Fruit fly (Drosophila melanogaster) whole organism, embryonic: ENCODE data around the gene CG9522.

Experiments
- Bdp1 ChIP-seq: fragments of 200-800 bp; sonication (Bioruptor generic); optimal IDR thresholded peaks from 3 replicates; lab custom pipeline; 2016; ENCODE audit warnings: missing biosample characterization, missing genetic modification characterization
- CG15269 ChIP-seq: fragments of 200-800 bp; sonication (Bioruptor generic); optimal IDR thresholded peaks from 2 replicates; lab custom pipeline; 2018; ENCODE audit warnings: missing biosample characterization, mild to moderate bottlenecking, missing genetic modification characterization, moderate library complexity
- CG2129 ChIP-seq: fragments of 200-800 bp; sonication (Bioruptor generic); IDR thresholded peaks from 2 replicates; pipeline ENCODE4 v1.3.6; 2022; ENCODE audit warnings: missing biosample characterization, missing genetic modification characterization; ENCODE audit not compliant: partially characterized antibody
- CG30020 ChIP-seq: fragments of 200-800 bp; optimal IDR thresholded peaks from 2 replicates; lab custom pipeline; 2019; ENCODE audit warnings: missing biosample characterization, mild to moderate bottlenecking, missing genetic modification characterization, moderate library complexity
- CG6683 ChIP-seq: fragments of 200-800 bp; sonication (Bioruptor generic); optimal IDR thresholded peaks from 2 replicates; lab custom pipeline; 2017; ENCODE audit warnings: missing biosample characterization, mild to moderate bottlenecking, missing genetic modification characterization, missing genetic modification reagents
- Drgx ChIP-seq: fragments of 200-800 bp; sonication (Bioruptor generic); IDR thresholded peaks from 2 replicates; pipeline ENCODE4 v1.3.6; 2022; ENCODE audit warnings: missing biosample characterization, missing genetic modification characterization
- Hr78 ChIP-seq, 2 experiments: fragments of 200-800 bp in 1 of 2; fragments of >200 bp in 1 of 2; sonication (Bioruptor generic) in 1 of 2; optimal IDR thresholded peaks; 2 replicates each; lab custom pipeline; 2017 to 2019; ENCODE audit warnings: missing biosample characterization in 2 of 2, missing genetic modification characterization in 2 of 2, mild to moderate bottlenecking in 1 of 2, moderate library complexity in 1 of 2
- Meics ChIP-seq: fragments of 200-800 bp; sonication (Bioruptor generic); optimal IDR thresholded peaks from 2 replicates; lab custom pipeline; 2017; ENCODE audit warnings: missing biosample characterization, mild to moderate bottlenecking, missing genetic modification characterization
- Tbp ChIP-seq: fragments of >200 bp; optimal IDR thresholded peaks from 2 replicates; lab custom pipeline; 2018; ENCODE audit warnings: missing biosample characterization, missing genetic modification characterization
- dati ChIP-seq: fragments of 200-800 bp; sonication (Bioruptor generic); IDR thresholded peaks from 2 replicates; pipeline ENCODE4 v1.3.6; 2022; ENCODE audit warnings: missing biosample characterization, missing genetic modification characterization
- lov ChIP-seq, 2 experiments: fragments of 200-800 bp in 1 of 2; fragments of >200 bp in 1 of 2; sonication (Bioruptor generic) in 1 of 2; IDR thresholded peaks in 1 of 2; optimal IDR thresholded peaks in 1 of 2; 2 replicates in 1 of 2; 3 replicates in 1 of 2; pipeline versions ENCODE4 v1.3.6 to Lab custom; 2017 to 2022; ENCODE audit warnings: missing biosample characterization in 1 of 2, missing genetic modification characterization in 1 of 2
- salm ChIP-seq: fragments of 200-800 bp; sonication (Bioruptor generic); optimal IDR thresholded peaks from 2 replicates; lab custom pipeline; 2018; ENCODE audit warnings: missing biosample characterization, mild to moderate bottlenecking, missing genetic modification characterization
- vvl ChIP-seq: fragments of 200-800 bp; sonication (Bioruptor generic); IDR thresholded peaks from 2 replicates; pipeline ENCODE4 v1.3.6; 2022; ENCODE audit warnings: missing biosample characterization, missing genetic modification characterization

- TF ChIP-seq Tbp (GFP tag; lab: Kevin White, UChicago) (no peak), lov (optimal IDR thresholded peaks at IDR 0.05; lab: Kevin White, UChicago) (no peak), lov (GFP tag; IDR thresholded peaks at IDR 0.05; lab: Robert Waterston, UW) (no peak), CG15269 (no peak), CG30020 (tag; lab: Kevin White, UChicago) (no peak), vvl (peak; percentile 36), Drgx (GFP tag; lab: Robert Waterston, UW) (no peak), Bdp1 (GFP tag; lab: Kevin White, UChicago) (no peak), dati (GFP tag; lab: Robert Waterston, UW) (no peak), salm (tag; lab: Kevin White, UChicago) (no peak), CG6683 (GFP tag; lab: Kevin White, UChicago) (no peak), Hr78 (GFP tag; optimal IDR thresholded peaks at IDR 0.05; lab: Kevin White, UChicago) (no peak), Meics (GFP tag; lab: Kevin White, UChicago) (no peak), CG2129 (GFP tag; lab: Robert Waterston, UW) (no peak)
These were observed 15.9 kb downstream of the CG9522 start, which contains the start of gene CG14411 for dm6 chrX:14832562-14833303.
